Fruit fly (Drosophila melanogaster): ENCODE data around the gene crb.

The crb gene

DNA sequence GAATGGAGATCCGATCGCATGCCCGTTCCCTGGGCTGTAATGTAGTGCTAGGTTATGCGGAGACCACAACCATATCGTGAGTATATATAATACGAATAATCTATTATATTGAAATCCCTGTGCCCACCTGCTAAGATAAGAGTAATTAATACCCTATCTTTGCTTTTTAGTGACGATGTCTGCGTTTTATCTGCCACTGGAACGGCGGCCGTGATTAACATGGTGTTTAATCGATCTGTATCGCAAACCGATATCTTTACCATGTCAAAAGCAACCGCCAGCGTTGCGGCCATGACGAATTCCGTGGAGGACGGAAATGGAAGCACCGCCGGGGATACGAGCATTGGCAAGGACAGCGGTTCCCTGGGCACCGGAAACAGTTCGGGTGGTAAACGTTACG, 58.6 kb downstream of the crb start:
- TF ChIP-seq CG11617 (GFP tag; optimal IDR thresholded peaks at IDR 0.05) (no peak), CG14711 (tag; optimal IDR thresholded peaks at IDR 0.05) (no peak), Clk (GFP tag; optimal IDR thresholded peaks at IDR 0.05) (no peak), Hr96 (GFP tag; optimal IDR thresholded peaks at IDR 0.05) (no peak), tj (GFP tag; optimal IDR thresholded peaks at IDR 0.05) (no peak), kay (GFP tag; ENCODE audit: borderline replicate concordance) (no peak), ovo (GFP tag; optimal IDR thresholded peaks at IDR 0.05) (no peak), CG5204 (GFP tag; optimal IDR thresholded peaks at IDR 0.05) (no peak), CG7101 (tag; optimal IDR thresholded peaks at IDR 0.05) (no peak), Mnt (GFP tag; optimal IDR thresholded peaks at IDR 0.05) (no peak), bab1 (GFP tag; optimal IDR thresholded peaks at IDR 0.05) (no peak), CG1620 (GFP tag; optimal IDR thresholded peaks at IDR 0.05) (no peak), CG7045 (GFP tag; optimal IDR thresholded peaks at IDR 0.05) (no peak)

DNA sequence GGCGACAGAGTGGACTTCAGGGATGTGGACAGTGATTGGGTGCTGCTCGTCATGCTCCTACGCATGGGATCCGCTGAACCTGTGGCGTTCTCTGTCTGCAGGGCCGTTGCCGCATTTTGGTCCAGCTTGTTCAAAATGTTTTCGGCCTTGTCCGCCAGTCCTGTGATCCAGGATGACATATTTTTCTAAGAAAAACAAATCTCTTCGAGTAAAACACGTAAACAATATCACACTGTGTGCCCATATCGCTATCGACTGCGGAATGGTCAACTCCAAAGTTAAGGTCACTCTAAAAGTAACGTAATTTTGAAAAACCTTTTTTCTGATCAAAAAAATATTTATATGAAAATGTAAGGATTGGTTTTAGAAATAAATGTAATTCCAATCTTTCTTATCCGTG, 62.8 kb downstream of the crb start, which contains the start of gene Golgin84:
TSS of gene Golgin84 (minus strand) at position 241 of the 400 bp plus-strand sequence.
- TF ChIP-seq CG7045 (GFP tag; optimal IDR thresholded peaks at IDR 0.05) (no peak), bab1 (GFP tag; optimal IDR thresholded peaks at IDR 0.05) (no peak), CG7101 (tag; optimal IDR thresholded peaks at IDR 0.05) (no peak), Crg-1 (GFP tag; optimal IDR thresholded peaks at IDR 0.05) (no peak), ovo (GFP tag; optimal IDR thresholded peaks at IDR 0.05) (no peak), Mnt (GFP tag; optimal IDR thresholded peaks at IDR 0.05) (no peak), pad (GFP tag; optimal IDR thresholded peaks at IDR 0.05) (no peak), cnc (optimal IDR thresholded peaks at IDR 0.05) (no peak), CG5204 (GFP tag; optimal IDR thresholded peaks at IDR 0.05) (no peak), cic (GFP tag; optimal IDR thresholded peaks at IDR 0.05) (no peak), CG12768 (GFP tag; optimal IDR thresholded peaks at IDR 0.05) (no peak), toe (GFP tag; optimal IDR thresholded peaks at IDR 0.05) (no peak), CG11617 (GFP tag; optimal IDR thresholded peaks at IDR 0.05) (no peak), CG1620 (GFP tag; optimal IDR thresholded peaks at IDR 0.05) (no peak), kay (GFP tag; ENCODE audit: borderline replicate concordance) (no peak), Hr96 (GFP tag; optimal IDR thresholded peaks at IDR 0.05) (no peak), CG14711 (tag; optimal IDR thresholded peaks at IDR 0.05) (no peak), tj (GFP tag; optimal IDR thresholded peaks at IDR 0.05) (no peak)

DNA sequence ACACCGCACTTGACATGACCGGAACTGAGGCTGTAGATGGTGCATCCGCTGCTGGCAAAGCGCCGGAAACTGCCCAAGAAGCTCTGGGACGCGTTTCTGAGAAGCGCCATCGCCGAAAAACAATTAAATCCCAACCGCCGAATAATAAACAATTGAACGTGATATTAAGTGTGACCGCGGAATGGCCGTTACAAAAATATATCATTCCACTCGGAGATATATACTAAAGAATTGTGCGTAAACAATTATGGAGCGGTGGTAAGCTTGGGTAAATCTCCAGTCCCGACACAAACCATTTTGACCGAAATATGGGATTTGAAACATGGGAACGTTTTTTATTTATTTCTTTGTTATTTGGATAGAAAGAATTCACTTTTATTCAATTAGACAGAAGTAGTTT, 65.1 kb downstream of the crb start, which contains the start of gene CG18528:
TSS of gene CG18528 (minus strand) at position 188 of the 400 bp plus-strand sequence.
- no peak for TF ChIP-seq CG7101 (tag; optimal IDR thresholded peaks at IDR 0.05)
- TF ChIP-seq bab1 (GFP tag; optimal IDR thresholded peaks at IDR 0.05): peak; percentile 53
- TF ChIP-seq cnc (optimal IDR thresholded peaks at IDR 0.05): no peak

DNA sequence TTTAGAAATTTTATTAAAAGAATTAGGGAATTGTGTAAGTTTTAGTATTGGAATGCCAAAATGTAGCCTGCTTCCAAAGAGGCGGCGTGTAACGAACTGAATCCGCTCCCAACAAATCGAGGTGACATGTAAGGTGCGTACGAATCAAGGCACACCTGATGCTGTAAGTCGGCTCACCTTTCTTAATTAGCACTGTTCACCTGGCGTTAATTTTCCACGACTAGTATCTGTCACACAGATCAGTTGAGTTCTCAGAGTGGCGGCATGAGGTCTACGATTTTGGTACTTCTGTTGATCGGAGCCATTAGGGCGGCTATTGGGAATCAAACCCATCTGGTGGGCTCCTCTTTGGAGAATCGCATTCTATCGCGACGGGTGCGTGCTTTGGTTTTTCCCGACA, 66.7 kb downstream of the crb start, which contains the start of the genes CG5762 and CG33339:
TSS of gene CG5762 (minus strand) at position 101 of the 400 bp plus-strand sequence.
TSS of gene CG33339 (plus strand) at position 265 of the 400 bp plus-strand sequence.
- TF ChIP-seq Mnt (GFP tag; optimal IDR thresholded peaks at IDR 0.05): no peak
- TF ChIP-seq Clk (GFP tag; optimal IDR thresholded peaks at IDR 0.05): no peak
- TF ChIP-seq pad (GFP tag; optimal IDR thresholded peaks at IDR 0.05): no peak
- no peak for TF ChIP-seq CG11617 (GFP tag; optimal IDR thresholded peaks at IDR 0.05)
- TF ChIP-seq CG7045 (GFP tag; optimal IDR thresholded peaks at IDR 0.05): no peak
- no peak for TF ChIP-seq kay (GFP tag; ENCODE audit: borderline replicate concordance)
- TF ChIP-seq CG14711 (tag; optimal IDR thresholded peaks at IDR 0.05): no peak
- TF ChIP-seq CG12768 (GFP tag; optimal IDR thresholded peaks at IDR 0.05): no peak
- TF ChIP-seq CG5204 (GFP tag; optimal IDR thresholded peaks at IDR 0.05): no peak
- TF ChIP-seq cnc (optimal IDR thresholded peaks at IDR 0.05): no peak
- TF ChIP-seq tj (GFP tag; optimal IDR thresholded peaks at IDR 0.05): no peak
- TF ChIP-seq CG33017 (tag; optimal IDR thresholded peaks at IDR 0.05): no peak
- TF ChIP-seq CG7101 (tag; optimal IDR thresholded peaks at IDR 0.05): no peak
- no peak for TF ChIP-seq Hr96 (GFP tag; optimal IDR thresholded peaks at IDR 0.05)
- TF ChIP-seq toe (GFP tag; optimal IDR thresholded peaks at IDR 0.05): no peak
- TF ChIP-seq CG1620 (GFP tag; optimal IDR thresholded peaks at IDR 0.05): no peak
- TF ChIP-seq cic (GFP tag; optimal IDR thresholded peaks at IDR 0.05): no peak
- TF ChIP-seq Crg-1 (GFP tag; optimal IDR thresholded peaks at IDR 0.05): no peak
- no peak for TF ChIP-seq ovo (GFP tag; optimal IDR thresholded peaks at IDR 0.05)

DNA sequence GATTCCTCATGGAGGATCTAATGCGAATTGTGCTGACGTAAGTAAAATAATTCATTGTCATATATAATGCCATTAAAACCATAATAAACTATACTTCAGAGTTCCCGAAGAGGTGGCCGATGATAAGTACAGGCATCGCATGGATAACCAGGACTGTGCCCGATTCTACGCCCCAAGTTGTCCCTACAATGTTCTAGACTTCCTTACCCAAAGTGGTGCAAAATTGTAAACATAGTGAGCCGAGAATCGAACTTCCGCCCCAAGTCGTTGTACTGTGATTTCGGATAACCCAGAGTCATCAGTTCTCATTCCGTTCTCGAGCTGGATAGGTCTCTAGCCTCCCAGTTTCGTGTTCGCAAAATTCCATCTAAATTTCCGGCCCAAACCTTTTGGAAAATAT, 68.0 kb downstream of the crb start, which contains the start of gene CG33340:
TSS of gene CG33340 (plus strand) at position 301 of the 400 bp plus-strand sequence.
- no peak for TF ChIP-seq Crg-1 (GFP tag; optimal IDR thresholded peaks at IDR 0.05)
- no peak for TF ChIP-seq CG14711 (tag; optimal IDR thresholded peaks at IDR 0.05)
- no peak for TF ChIP-seq Clk (GFP tag; optimal IDR thresholded peaks at IDR 0.05)
- TF ChIP-seq toe (GFP tag; optimal IDR thresholded peaks at IDR 0.05): no peak
- no peak for TF ChIP-seq kay (GFP tag; ENCODE audit: borderline replicate concordance)
- TF ChIP-seq Mnt (GFP tag; optimal IDR thresholded peaks at IDR 0.05): no peak
- no peak for TF ChIP-seq ovo (GFP tag; optimal IDR thresholded peaks at IDR 0.05)
- TF ChIP-seq CG7101 (tag; optimal IDR thresholded peaks at IDR 0.05): no peak
- TF ChIP-seq CG11617 (GFP tag; optimal IDR thresholded peaks at IDR 0.05): no peak
- no peak for TF ChIP-seq cic (GFP tag; optimal IDR thresholded peaks at IDR 0.05)
- no peak for TF ChIP-seq cnc (optimal IDR thresholded peaks at IDR 0.05)
- no peak for TF ChIP-seq CG5204 (GFP tag; optimal IDR thresholded peaks at IDR 0.05)
- no peak for TF ChIP-seq bab1 (GFP tag; optimal IDR thresholded peaks at IDR 0.05)
- no peak for TF ChIP-seq tj (GFP tag; optimal IDR thresholded peaks at IDR 0.05)
- TF ChIP-seq CG1620 (GFP tag; optimal IDR thresholded peaks at IDR 0.05): no peak
- TF ChIP-seq CG12768 (GFP tag; optimal IDR thresholded peaks at IDR 0.05): no peak
- TF ChIP-seq CG7045 (GFP tag; optimal IDR thresholded peaks at IDR 0.05): no peak
- TF ChIP-seq pad (GFP tag; optimal IDR thresholded peaks at IDR 0.05): no peak
- TF ChIP-seq CG33017 (tag; optimal IDR thresholded peaks at IDR 0.05): no peak

Measured in whole organism, adult.